Worm (Caenorhabditis elegans): ENCODE results near the gene srbc-82.

Gene srbc-82

DNA sequence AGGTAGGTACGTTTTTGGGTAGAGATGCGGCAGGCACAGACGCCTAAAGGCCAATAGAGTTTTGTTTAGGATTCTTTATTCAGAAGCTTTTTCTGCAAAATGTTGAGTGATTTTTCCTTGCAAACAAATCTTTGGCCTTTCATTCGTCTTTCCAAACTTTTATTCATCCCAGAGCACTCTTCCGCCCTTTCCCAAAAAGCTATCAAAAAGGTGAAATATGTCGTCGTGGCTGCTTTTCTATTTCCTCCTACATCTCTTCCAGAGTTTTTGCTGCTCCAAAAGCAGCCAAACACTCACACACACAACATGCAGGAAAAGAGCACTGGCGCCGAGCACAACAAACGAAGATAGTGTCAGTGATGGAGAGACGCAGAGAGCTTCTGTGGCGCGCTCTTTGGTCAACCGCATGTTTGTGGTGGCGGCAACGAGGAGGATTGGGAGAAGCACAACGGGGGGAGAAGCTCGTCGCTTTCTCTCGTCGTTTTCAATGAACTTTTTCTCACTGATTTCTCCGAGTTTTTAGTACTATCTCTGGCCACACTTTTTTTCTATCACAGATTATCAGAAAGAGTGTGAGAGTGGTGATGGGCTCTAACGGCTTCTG lies 50.5 kb downstream of the srbc-82 start (continued):
- TF ChIP-seq lsy-2 (tag; optimal IDR thresholded peaks at IDR 0.05), result peak in 1 of 2 experiments; percentile 55
- TF ChIP-seq F16B12.6 (tag; optimal IDR thresholded peaks at IDR 0.05), result no peak
- peak; percentile 89 for TF ChIP-seq lin-14 (GFP tag; optimal IDR thresholded peaks at IDR 0.05)
- TF ChIP-seq dpl-1 (GFP tag; optimal IDR thresholded peaks at IDR 0.05), result peak in 2 of 3 experiments; percentile 28 to 40
- peak; percentile 57 for TF ChIP-seq nhr-20 (tag; optimal IDR thresholded peaks at IDR 0.05)
- peak; percentile 69 for TF ChIP-seq nhr-71 (tag; optimal IDR thresholded peaks at IDR 0.05)
- TF ChIP-seq sptf-1 (tag; optimal IDR thresholded peaks at IDR 0.05), result no peak
- TF ChIP-seq alr-1 (tag; optimal IDR thresholded peaks at IDR 0.05; ENCODE audit: borderline replicate concordance), result no peak
- peak; percentile 17; the same call in 1 of the 2 replicates for TF ChIP-seq isw-1 (GFP tag; IDR thresholded peaks at IDR 0.05)
- TF ChIP-seq rnt-1 (tag; optimal IDR thresholded peaks at IDR 0.05), result peak; percentile 87
- TF ChIP-seq mdl-1 (tag; optimal IDR thresholded peaks at IDR 0.05), result peak in 1 of 2 experiments; percentile 39
- no peak for TF ChIP-seq ces-1 (GFP tag; optimal IDR thresholded peaks at IDR 0.05)
- TF ChIP-seq ztf-4 (tag; optimal IDR thresholded peaks at IDR 0.05), result no peak
- TF ChIP-seq lin-35 (GFP tag; optimal IDR thresholded peaks at IDR 0.05), result peak; percentile 46 to 51
- no peak for TF ChIP-seq sox-4 (tag; optimal IDR thresholded peaks at IDR 0.05)
- TF ChIP-seq dsc-1 (tag; optimal IDR thresholded peaks at IDR 0.05), result peak; percentile 49
- TF ChIP-seq ceh-82 (tag; optimal IDR thresholded peaks at IDR 0.05), result peak in 2 of 3 experiments; percentile 7 to 72
- TF ChIP-seq efl-3 (GFP tag; optimal IDR thresholded peaks at IDR 0.05), result no peak
- TF ChIP-seq nhr-77 (tag; optimal IDR thresholded peaks at IDR 0.05), result no peak
- TF ChIP-seq snpc-4 (tag; optimal IDR thresholded peaks at IDR 0.05), result peak; percentile 28
- TF ChIP-seq efl-1 (optimal IDR thresholded peaks at IDR 0.05), result peak; percentile 42 to 43
- peak; percentile 30 to 89 for TF ChIP-seq efl-1 (GFP tag; optimal IDR thresholded peaks at IDR 0.05 in 1 of 2)
- TF ChIP-seq jun-1 (tag; optimal IDR thresholded peaks at IDR 0.05), result peak; percentile 25
- TF ChIP-seq unc-86 (tag; optimal IDR thresholded peaks at IDR 0.05), result peak; percentile 39
- no peak for TF ChIP-seq Y116A8C.19 (tag; optimal IDR thresholded peaks at IDR 0.05; ENCODE audit: borderline replicate concordance)

Measured in whole organism, L1 larva.